Worm (Caenorhabditis elegans): Measurements from ENCODE around the gene str-243.

The str-243 gene

ce11 chrV:1569750-1570419 is 47.3 kb downstream of the str-243 start:
- TF ChIP-seq fos-1 (tag; optimal IDR thresholded peaks at IDR 0.05) (no peak), dmd-4 (tag; optimal IDR thresholded peaks at IDR 0.05) (no peak), nhr-237 (tag; optimal IDR thresholded peaks at IDR 0.05) (no peak), ztf-4 (tag; optimal IDR thresholded peaks at IDR 0.05) (no peak), mab-5 (tag; optimal IDR thresholded peaks at IDR 0.05) (no peak), nhr-10 (tag; optimal IDR thresholded peaks at IDR 0.05) (no peak), sem-4 (tag; optimal IDR thresholded peaks at IDR 0.05) (no peak), nhr-129 (tag; optimal IDR thresholded peaks at IDR 0.05) (no peak), nhr-12 (tag; optimal IDR thresholded peaks at IDR 0.05) (no peak), C34F6.9 (tag; optimal IDR thresholded peaks at IDR 0.05) (no peak), ztf-11 (tag; optimal IDR thresholded peaks at IDR 0.05) (no peak), lin-39 (tag; optimal IDR thresholded peaks at IDR 0.05) (no peak), nhr-23 (tag; optimal IDR thresholded peaks at IDR 0.05) (no peak), crh-2 (tag; optimal IDR thresholded peaks at IDR 0.05) (no peak), nhr-6 (tag; optimal IDR thresholded peaks at IDR 0.05) (no peak), ama-1 (optimal IDR thresholded peaks at IDR 0.05) (no peak), mdl-1 (tag; optimal IDR thresholded peaks at IDR 0.05) (no peak), skn-1 (tag; optimal IDR thresholded peaks at IDR 0.05) (no peak), blmp-1 (tag; optimal IDR thresholded peaks at IDR 0.05; ENCODE audit: insufficient read depth) (no peak), mbf-1 (tag; optimal IDR thresholded peaks at IDR 0.05) (no peak)

DNA sequence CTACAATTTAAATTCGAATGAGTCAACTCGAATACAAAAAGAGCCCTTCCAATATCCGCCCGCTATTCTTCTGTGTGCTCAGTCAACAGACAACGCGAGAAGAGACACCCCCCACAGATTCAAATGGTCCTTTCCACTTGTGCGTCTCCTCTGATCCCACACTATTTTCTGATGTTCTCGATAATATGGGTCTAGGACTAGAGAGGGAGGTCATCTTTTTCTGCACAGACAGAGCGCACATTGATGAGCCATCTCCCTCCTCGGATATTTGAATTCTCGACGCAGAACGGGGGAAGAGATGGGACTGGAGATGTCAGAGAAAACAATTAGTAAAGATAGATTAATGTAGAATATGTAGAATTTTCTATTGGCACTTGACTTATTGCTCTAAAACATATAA is 48.1 kb downstream of the str-243 start:
- TF ChIP-seq nhr-77 (tag; optimal IDR thresholded peaks at IDR 0.05) (no peak), sem-4 (tag; optimal IDR thresholded peaks at IDR 0.05) (no peak), snpc-4 (tag; optimal IDR thresholded peaks at IDR 0.05) (no peak), nhr-21 (tag; optimal IDR thresholded peaks at IDR 0.05) (no peak), elt-3 (tag; optimal IDR thresholded peaks at IDR 0.05) (no peak), sma-3 (GFP tag; optimal IDR thresholded peaks at IDR 0.05) (no peak), dmd-4 (tag; optimal IDR thresholded peaks at IDR 0.05) (no peak), lin-13 (GFP tag; optimal IDR thresholded peaks at IDR 0.05) (no peak), skn-1 (tag; optimal IDR thresholded peaks at IDR 0.05) (no peak), peb-1 (tag; optimal IDR thresholded peaks at IDR 0.05) (no peak), nhr-25 (tag; optimal IDR thresholded peaks at IDR 0.05) (no peak), ZK546.5 (tag; optimal IDR thresholded peaks at IDR 0.05) (no peak), lin-11 (tag; optimal IDR thresholded peaks at IDR 0.05) (no peak), ztf-11 (tag; optimal IDR thresholded peaks at IDR 0.05) (no peak), zag-1 (tag; optimal IDR thresholded peaks at IDR 0.05) (no peak), lsy-2 (tag; optimal IDR thresholded peaks at IDR 0.05) (no peak), unc-62 (GFP tag; optimal IDR thresholded peaks at IDR 0.05) (no peak), C34F6.9 (tag; optimal IDR thresholded peaks at IDR 0.05) (no peak)

- no peak for TF ChIP-seq sem-4 (tag; optimal IDR thresholded peaks at IDR 0.05)
- TF ChIP-seq nhr-129 (tag; optimal IDR thresholded peaks at IDR 0.05): no peak
- TF ChIP-seq ztf-11 (tag; optimal IDR thresholded peaks at IDR 0.05): no peak
- TF ChIP-seq unc-62 (GFP tag; optimal IDR thresholded peaks at IDR 0.05): no peak
- TF ChIP-seq fos-1 (tag; optimal IDR thresholded peaks at IDR 0.05): no peak
- no peak for TF ChIP-seq mdl-1 (tag; optimal IDR thresholded peaks at IDR 0.05)
- no peak for TF ChIP-seq alr-1 (tag; optimal IDR thresholded peaks at IDR 0.05)
- TF ChIP-seq nhr-10 (tag; optimal IDR thresholded peaks at IDR 0.05): no peak
- TF ChIP-seq nhr-12 (tag; optimal IDR thresholded peaks at IDR 0.05): no peak
- TF ChIP-seq blmp-1 (tag; optimal IDR thresholded peaks at IDR 0.05; ENCODE audit: insufficient read depth): no peak
- no peak for TF ChIP-seq nhr-77 (tag; optimal IDR thresholded peaks at IDR 0.05)
- no peak for TF ChIP-seq ceh-16 (tag; optimal IDR thresholded peaks at IDR 0.05)
These were observed 50.0 kb downstream of the str-243 start for ce11 chrV:1572585-1572984.
